Fruit fly (Drosophila melanogaster) whole organism, embryonic: ENCODE data around the gene CG16953.

ENCODE experiments used
- Ada2b ChIP-seq: fragments of 200-800 bp; sonication (Bioruptor generic); IDR thresholded peaks from 2 replicates; pipeline ENCODE4 v1.3.6; 2022; ENCODE audit warnings: missing biosample characterization, missing genetic modification characterization
- B-H2 ChIP-seq: fragments of 200-800 bp; sonication (Bioruptor generic); optimal IDR thresholded peaks from 2 replicates; lab custom pipeline; 2018; ENCODE audit warnings: missing biosample characterization, mild to moderate bottlenecking, missing genetic modification characterization
- BEAF-32 ChIP-seq: fragments of 200-800 bp; sonication (Bioruptor generic); optimal IDR thresholded peaks from 3 replicates; lab custom pipeline; 2017; ENCODE audit warnings: missing biosample characterization, missing genetic modification characterization, mild to moderate bottlenecking, moderate library complexity, missing genetic modification reagents
- BtbVII ChIP-seq: fragments of 200-800 bp; sonication (Bioruptor generic); optimal IDR thresholded peaks from 3 replicates; lab custom pipeline; 2017; ENCODE audit warnings: missing biosample characterization, mild to moderate bottlenecking, missing genetic modification characterization
- CG11504 ChIP-seq: fragments of 200-800 bp; sonication (Bioruptor generic); optimal IDR thresholded peaks from 3 replicates; lab custom pipeline; 2019; ENCODE audit warnings: missing biosample characterization, mild to moderate bottlenecking, missing genetic modification characterization, moderate library complexity
- CG11696 ChIP-seq: fragments of 200-800 bp; sonication (Bioruptor generic); IDR thresholded peaks from 2 replicates; pipeline ENCODE4 v1.3.6; 2022; ENCODE audit warnings: missing biosample characterization, missing genetic modification characterization
- CG12071 ChIP-seq: fragments of 200-800 bp; sonication (Bioruptor generic); optimal IDR thresholded peaks from 3 replicates; lab custom pipeline; 2018; ENCODE audit warnings: missing biosample characterization, mild to moderate bottlenecking, missing genetic modification characterization
- CG17385 ChIP-seq: fragments of 200-800 bp; sonication (Bioruptor generic); optimal IDR thresholded peaks from 3 replicates; lab custom pipeline; 2018; ENCODE audit warnings: missing biosample characterization, mild to moderate bottlenecking, missing genetic modification characterization
- CG1832 ChIP-seq: fragments of 200-800 bp; sonication (Bioruptor generic); optimal IDR thresholded peaks from 2 replicates; lab custom pipeline; 2017; ENCODE audit warnings: missing biosample characterization, mild to moderate bottlenecking, missing genetic modification characterization, inconsistent platforms
- CG2712 ChIP-seq: fragments of 200-800 bp; optimal IDR thresholded peaks from 3 replicates; lab custom pipeline; 2019; ENCODE audit warnings: missing biosample characterization, mild to moderate bottlenecking, missing genetic modification characterization, moderate library complexity
- CG5180 ChIP-seq: fragments of 200-800 bp; sonication (Bioruptor generic); optimal IDR thresholded peaks from 3 replicates; lab custom pipeline; 2017; ENCODE audit warnings: missing biosample characterization, missing genetic modification characterization, mild to moderate bottlenecking, moderate library complexity, missing genetic modification reagents
- CG7745 ChIP-seq: fragments of 200-800 bp; sonication (Bioruptor generic); optimal IDR thresholded peaks from 2 replicates; lab custom pipeline; 2018; ENCODE audit warnings: missing biosample characterization, mild to moderate bottlenecking, missing genetic modification characterization, moderate library complexity
- CG9215 ChIP-seq: fragments of 200-800 bp; sonication (Bioruptor generic); IDR thresholded peaks from 2 replicates; pipeline ENCODE4 v1.3.6; 2022; ENCODE audit warnings: missing biosample characterization, missing genetic modification characterization
- CG9727 ChIP-seq: fragments of 200-800 bp; sonication (Bioruptor generic); optimal IDR thresholded peaks from 3 replicates; lab custom pipeline; 2017; ENCODE audit warnings: missing biosample characterization, mild to moderate bottlenecking, missing genetic modification characterization
- CkIIα-i1 ChIP-seq: fragments of 200-800 bp; sonication (Bioruptor generic); IDR thresholded peaks from 2 replicates; pipeline ENCODE4 v1.3.6; 2022; ENCODE audit warnings: missing biosample characterization, missing genetic modification characterization
- Dad ChIP-seq: fragments of 200-800 bp; sonication (Bioruptor generic); optimal IDR thresholded peaks from 3 replicates; lab custom pipeline; 2016; ENCODE audit warnings: missing biosample characterization, missing genetic modification characterization
- Ets97D ChIP-seq: fragments of 200-800 bp; sonication (Bioruptor generic); optimal IDR thresholded peaks from 3 replicates; lab custom pipeline; 2016; ENCODE audit warnings: missing biosample characterization, missing genetic modification characterization
- GATAe ChIP-seq: fragments of 200-800 bp; sonication (Bioruptor generic); conservative IDR thresholded peaks from 2 replicates; pipeline ENCODE4 v1.3.6; 2022; ENCODE audit warnings: missing biosample characterization, missing genetic modification characterization
- Hey ChIP-seq: fragments of 200-800 bp; sonication (Bioruptor generic); optimal IDR thresholded peaks from 3 replicates; lab custom pipeline; 2018; ENCODE audit warnings: missing biosample characterization, mild to moderate bottlenecking, missing genetic modification characterization
- MESR4 ChIP-seq: fragments of 200-800 bp; sonication (Bioruptor generic); optimal IDR thresholded peaks from 2 replicates; lab custom pipeline; 2018; ENCODE audit warnings: missing biosample characterization, mild to moderate bottlenecking, missing genetic modification characterization, moderate library complexity
- Mad ChIP-seq: fragments of 200-800 bp; sonication (Bioruptor generic); optimal IDR thresholded peaks from 2 replicates; lab custom pipeline; 2016; ENCODE audit warnings: missing biosample characterization, missing genetic modification characterization
- Mrtf ChIP-seq: fragments of 200-800 bp; sonication (Bioruptor generic); IDR thresholded peaks from 3 replicates; pipeline ENCODE4 v1.3.6; 2022; ENCODE audit warnings: missing biosample characterization, missing genetic modification characterization
- NC2β ChIP-seq: fragments of 200-800 bp; sonication (Bioruptor generic); optimal IDR thresholded peaks from 2 replicates; lab custom pipeline; 2016; ENCODE audit warnings: missing biosample characterization, missing genetic modification characterization
- ap ChIP-seq: fragments of 200-800 bp; sonication (Bioruptor generic); IDR thresholded peaks from 2 replicates; pipeline ENCODE4 v1.3.6; 2022; ENCODE audit warnings: missing biosample characterization, missing genetic modification characterization
- cas ChIP-seq: fragments of 200-800 bp; sonication (Bioruptor generic); IDR thresholded peaks from 2 replicates; pipeline ENCODE4 v1.3.6; 2022; ENCODE audit warnings: missing biosample characterization, missing genetic modification characterization
- cg ChIP-seq: fragments of 200-800 bp; sonication (Bioruptor generic); optimal IDR thresholded peaks from 3 replicates; lab custom pipeline; 2019; ENCODE audit warnings: missing biosample characterization, mild to moderate bottlenecking, missing genetic modification characterization, moderate library complexity
- chinmo ChIP-seq: fragments of 200-800 bp; sonication (Bioruptor generic); IDR thresholded peaks from 4 replicates; pipeline ENCODE4 v1.3.6; 2022; ENCODE audit warnings: missing biosample characterization, missing genetic modification characterization; ENCODE audit not compliant: partially characterized antibody
- chm ChIP-seq: fragments of 200-800 bp; sonication (Bioruptor generic); IDR thresholded peaks from 2 replicates; pipeline ENCODE4 v1.3.6; 2022; ENCODE audit warnings: missing biosample characterization, missing genetic modification characterization
- crc ChIP-seq: fragments of 200-800 bp; sonication (Bioruptor generic); optimal IDR thresholded peaks from 2 replicates; lab custom pipeline; 2016; ENCODE audit warnings: missing biosample characterization, missing genetic modification characterization
- crp ChIP-seq, 2 experiments: fragments of 200-800 bp; sonication (Bioruptor generic); optimal IDR thresholded peaks; 2 replicates in 1 of 2; 3 replicates in 1 of 2; lab custom pipeline; 2017; ENCODE audit warnings: missing biosample characterization in 2 of 2, missing genetic modification characterization in 2 of 2, mild to moderate bottlenecking in 1 of 2, moderate library complexity in 1 of 2
- cwo ChIP-seq: fragments of 200-800 bp; sonication (Bioruptor generic); optimal IDR thresholded peaks from 3 replicates; lab custom pipeline; 2017; ENCODE audit warnings: missing biosample characterization, missing genetic modification characterization, mild to moderate bottlenecking, moderate library complexity, missing genetic modification reagents
- dan ChIP-seq: fragments of 200-800 bp; sonication (Bioruptor generic); IDR thresholded peaks from 2 replicates; pipeline ENCODE4 v1.3.6; 2022; ENCODE audit warnings: missing biosample characterization, missing genetic modification characterization
- dimm ChIP-seq: fragments of 200-800 bp; sonication (Bioruptor generic); IDR thresholded peaks from 2 replicates; pipeline ENCODE4 v1.3.6; 2022; ENCODE audit warnings: missing biosample characterization, missing genetic modification characterization
- dpn ChIP-seq, 2 experiments: fragments of 200-800 bp; sonication (Bioruptor generic); optimal IDR thresholded peaks; 3 replicates each; lab custom pipeline; 2016; ENCODE audit warnings: missing biosample characterization in 2 of 2, missing genetic modification characterization in 2 of 2
- gro ChIP-seq: fragments of 200-800 bp; sonication (Bioruptor generic); optimal IDR thresholded peaks from 2 replicates; lab custom pipeline; 2016; ENCODE audit warnings: missing biosample characterization, missing genetic modification characterization
- hkb ChIP-seq, 2 experiments: fragments of 200-800 bp in 1 of 2; fragments of >200 bp in 1 of 2; sonication (Bioruptor generic) in 1 of 2; IDR thresholded peaks in 1 of 2; optimal IDR thresholded peaks in 1 of 2; 2 replicates each; pipeline versions ENCODE4 v1.3.6 to Lab custom; 2017 to 2022; ENCODE audit warnings: missing biosample characterization in 1 of 2, missing genetic modification characterization in 1 of 2
- kah ChIP-seq: fragments of 200-800 bp; sonication (Bioruptor generic); optimal IDR thresholded peaks from 2 replicates; lab custom pipeline; 2018; ENCODE audit warnings: missing biosample characterization, mild to moderate bottlenecking, missing genetic modification characterization
- knrl ChIP-seq: fragments of 200-800 bp; sonication (Bioruptor generic); IDR thresholded peaks from 3 replicates; pipeline ENCODE4 v1.3.6; 2022; ENCODE audit warnings: missing biosample characterization, missing genetic modification characterization; ENCODE audit not compliant: partially characterized antibody
- lilli ChIP-seq: fragments of 200-800 bp; sonication (Bioruptor generic); optimal IDR thresholded peaks from 3 replicates; lab custom pipeline; 2016; ENCODE audit warnings: missing biosample characterization, missing genetic modification characterization
- luna ChIP-seq: fragments of 200-800 bp; sonication (Bioruptor generic); optimal IDR thresholded peaks from 2 replicates; lab custom pipeline; 2016; ENCODE audit warnings: missing biosample characterization, missing genetic modification characterization
- nau ChIP-seq: fragments of 200-800 bp; sonication (Bioruptor generic); optimal IDR thresholded peaks from 3 replicates; lab custom pipeline; 2017; ENCODE audit warnings: missing biosample characterization, mild to moderate bottlenecking, missing genetic modification characterization, missing genetic modification reagents
- pnt ChIP-seq: fragments of 200-800 bp; sonication (Bioruptor generic); optimal IDR thresholded peaks from 3 replicates; lab custom pipeline; 2016; ENCODE audit warnings: missing biosample characterization, missing genetic modification characterization
- ro ChIP-seq: fragments of 200-800 bp; sonication (Bioruptor generic); IDR thresholded peaks from 2 replicates; pipeline ENCODE4 v1.3.6; 2022; ENCODE audit warnings: missing biosample characterization, missing genetic modification characterization
- row ChIP-seq: fragments of 200-800 bp; sonication (Bioruptor generic); IDR thresholded peaks from 3 replicates; pipeline ENCODE4 v1.3.6; 2022; ENCODE audit warnings: missing biosample characterization, missing genetic modification characterization
- run ChIP-seq: fragments of 200-800 bp; sonication (Bioruptor generic); optimal IDR thresholded peaks from 3 replicates; lab custom pipeline; 2018; ENCODE audit warnings: missing biosample characterization, mild to moderate bottlenecking, missing genetic modification characterization
- sna ChIP-seq: fragments of 200-800 bp; sonication (Bioruptor generic); IDR thresholded peaks from 2 replicates; pipeline ENCODE4 v1.3.6; 2022; ENCODE audit warnings: missing biosample characterization, missing genetic modification characterization; ENCODE audit not compliant: partially characterized antibody
- sob ChIP-seq: fragments of 200-800 bp; sonication (Bioruptor generic); IDR thresholded peaks from 2 replicates; pipeline ENCODE4 v1.3.6; 2022; ENCODE audit warnings: missing biosample characterization, missing genetic modification characterization
- sr ChIP-seq: fragments of 200-800 bp; sonication (Bioruptor generic); IDR thresholded peaks from 3 replicates; pipeline ENCODE4 v1.3.6; 2022; ENCODE audit warnings: missing biosample characterization, missing genetic modification characterization
- tap ChIP-seq: fragments of 200-800 bp; optimal IDR thresholded peaks from 3 replicates; lab custom pipeline; 2019; ENCODE audit warnings: missing biosample characterization, mild to moderate bottlenecking, missing genetic modification characterization, moderate library complexity
- twi ChIP-seq: fragments of 200-800 bp; optimal IDR thresholded peaks from 2 replicates; lab custom pipeline; 2019; ENCODE audit warnings: missing biosample characterization, mild to moderate bottlenecking, missing genetic modification characterization, moderate library complexity

CG16953 gene

DNA sequence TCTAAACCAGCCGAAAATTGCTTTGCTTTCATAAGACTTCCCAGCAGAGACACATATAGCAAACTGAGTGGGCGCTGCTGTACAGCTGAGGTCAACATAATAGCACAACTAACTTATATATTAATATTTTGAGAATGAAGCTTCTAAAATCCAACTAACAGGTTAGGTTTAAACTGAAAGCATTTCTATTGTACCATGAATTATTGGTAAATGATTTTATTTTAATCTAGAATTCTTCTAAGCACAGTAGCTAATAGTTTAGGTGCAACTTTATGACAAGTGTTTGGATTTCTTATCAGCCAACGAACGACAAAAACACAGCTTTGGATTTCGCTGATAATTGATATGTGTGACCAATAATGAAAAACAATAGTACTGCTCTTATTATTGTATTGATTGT lies 30.6 kb downstream of the CG16953 start (continued):
- TF ChIP-seq ro (GFP tag; lab: Robert Waterston, UW) (no peak; the same call in 1 of the 2 replicates), NC2β (GFP tag; lab: Kevin White, UChicago) (no peak), tap (tag; lab: Kevin White, UChicago) (peak; percentile 74), CG9215 (GFP tag; lab: Robert Waterston, UW) (peak; percentile 40; the same call in 1 of the 2 replicates), CG12071 (GFP tag; lab: Kevin White, UChicago) (no peak), Ets97D (no peak), CG2712 (tag; lab: Kevin White, UChicago) (peak; percentile 78), CG11504 (tag; lab: Kevin White, UChicago) (peak; percentile 83), lilli (GFP tag; lab: Kevin White, UChicago) (no peak), twi (tag; lab: Kevin White, UChicago) (no peak), MESR4 (no peak), BEAF-32 (no peak), dimm (GFP tag; lab: Robert Waterston, UW) (no peak), cas (no peak), CkIIα-i1 (no peak), kah (GFP tag; lab: Kevin White, UChicago) (peak; percentile 9), BtbVII (peak; percentile 81), chinmo (GFP tag; lab: Robert Waterston, UW) (no peak), gro (GFP tag; lab: Kevin White, UChicago) (peak; percentile 81), CG11696 (GFP tag; lab: Robert Waterston, UW) (peak; percentile 95), CG7745 (tag; lab: Kevin White, UChicago) (no peak), cwo (GFP tag; lab: Kevin White, UChicago) (peak; percentile 79), Mrtf (GFP tag; lab: Robert Waterston, UW) (no peak), B-H2 (GFP tag; lab: Kevin White, UChicago) (no peak), sr (GFP tag; lab: Robert Waterston, UW) (peak; percentile 80), CG17385 (GFP tag; lab: Kevin White, UChicago) (no peak), dpn (GFP tag; optimal IDR thresholded peaks at IDR 0.05; lab: Kevin White, UChicago) (peak in 1 of 2 experiments; percentile 40), CG9727 (GFP tag; lab: Kevin White, UChicago) (peak; percentile 41), luna (GFP tag; lab: Kevin White, UChicago) (no peak), dan (GFP tag; lab: Robert Waterston, UW) (no peak), cg (no peak), crp (GFP tag; optimal IDR thresholded peaks at IDR 0.05; lab: Kevin White, UChicago) (no peak), crc (GFP tag; lab: Kevin White, UChicago) (no peak), knrl (GFP tag; lab: Robert Waterston, UW) (no peak), Mad (GFP tag; lab: Kevin White, UChicago) (no peak), Hey (tag; lab: Kevin White, UChicago) (no peak), CG5180 (GFP tag; lab: Kevin White, UChicago) (peak; percentile 53), sna (GFP tag; lab: Robert Waterston, UW) (no peak), Dad (GFP tag; lab: Kevin White, UChicago) (no peak), pnt (peak; percentile 12), hkb (optimal IDR thresholded peaks at IDR 0.05; lab: Kevin White, UChicago) (no peak), hkb (GFP tag; IDR thresholded peaks at IDR 0.05; lab: Robert Waterston, UW) (peak; percentile 76), GATAe (GFP tag; lab: Robert Waterston, UW) (0 out of 2 replicates have a peak, but pooled peaks have one; percentile 14), row (0 out of 3 replicates have a peak, but pooled peaks have one; percentile 11), chm (GFP tag; lab: Robert Waterston, UW) (peak; percentile 76; the same call in 1 of the 2 replicates), run (tag; lab: Kevin White, UChicago) (no peak), Ada2b (GFP tag; lab: Robert Waterston, UW) (peak; percentile 72), sob (GFP tag; lab: Robert Waterston, UW) (peak; percentile 73; the same call in 1 of the 2 replicates), nau (GFP tag; lab: Kevin White, UChicago) (peak; percentile 48), CG1832 (GFP tag; lab: Kevin White, UChicago) (no peak), ap (GFP tag; lab: Robert Waterston, UW) (0 out of 2 replicates have a peak, but pooled peaks have one; percentile 14)
